Worm (Caenorhabditis elegans) whole organism, L4 larva: ENCODE data around the gene B0228.9.

Experiments used
- F37D6.2 ChIP-seq: sonication (generic microtip); optimal IDR thresholded peaks from 2 replicates; lab custom pipeline; 2016; ENCODE audit warnings: mild to moderate bottlenecking, missing genetic modification characterization, missing compliant biosample characterization
- F44E2.7 ChIP-seq: fragments of 200-800 bp; sonication (Bioruptor generic); IDR thresholded peaks from 2 replicates; pipeline ENCODE4 v2.1.2; 2022; ENCODE audit warnings: missing genetic modification characterization, missing compliant biosample characterization
- Y48G9A.11 ChIP-seq: fragments of 200-800 bp; sonication (Bioruptor generic); IDR thresholded peaks from 2 replicates; pipeline ENCODE4 v1.3.6; 2022; ENCODE audit warnings: missing genetic modification reagents, missing genetic modification characterization, missing compliant biosample characterization
- Y5F2A.4 ChIP-seq: fragments of 200-800 bp; sonication (Bioruptor generic); optimal IDR thresholded peaks from 2 replicates; lab custom pipeline; 2018; ENCODE audit warnings: mild to moderate bottlenecking, missing genetic modification characterization, missing compliant biosample characterization
- ZK337.2 ChIP-seq: fragments of 200-800 bp; sonication (Bioruptor generic); IDR thresholded peaks from 2 replicates; pipeline ENCODE4 v1.3.6; 2022; ENCODE audit warnings: missing genetic modification reagents, missing genetic modification characterization, missing compliant biosample characterization
- aha-1 ChIP-seq: fragments of 150-350 bp; peaks from one replicate; lab custom pipeline; 2014; ENCODE audit warnings: missing biosample characterization, missing genetic modification characterization
- attf-4 ChIP-seq: sonication (generic microtip); optimal IDR thresholded peaks from 3 replicates; lab custom pipeline; 2017; ENCODE audit warnings: missing biosample characterization, missing genetic modification characterization
- ceh-62 ChIP-seq: sonication (generic microtip); optimal IDR thresholded peaks from 2 replicates; lab custom pipeline; 2017; ENCODE audit warnings: missing biosample characterization, missing genetic modification characterization
- ces-1 ChIP-seq: fragments of 150-350 bp; sonication (generic microtip); optimal IDR thresholded peaks from 4 replicates; lab custom pipeline; 2014; ENCODE audit warnings: missing biosample characterization, missing genetic modification reagents, missing genetic modification characterization
- daf-12 ChIP-seq: fragments of 150-350 bp; optimal IDR thresholded peaks from 2 replicates; lab custom pipeline; 2014; ENCODE audit warnings: missing biosample characterization, missing genetic modification reagents, missing genetic modification characterization
- daf-16 ChIP-seq, 3 experiments: sonication (generic microtip); optimal IDR thresholded peaks; 2 replicates each; lab custom pipeline; 2016 to 2017; ENCODE audit warnings: missing genetic modification characterization in 3 of 3, missing genetic modification reagents in 3 of 3, mild to moderate bottlenecking in 2 of 3, missing compliant biosample characterization in 2 of 3, missing biosample characterization in 1 of 3, moderate library complexity in 1 of 3
- dmd-8 ChIP-seq: fragments of 200-800 bp; sonication (Bioruptor generic); IDR thresholded peaks from 2 replicates; pipeline ENCODE4 v1.3.6; 2022; ENCODE audit warnings: missing genetic modification characterization, missing compliant biosample characterization
- dmd-9 ChIP-seq: fragments of 200-800 bp; sonication (Bioruptor generic); IDR thresholded peaks from 2 replicates; pipeline ENCODE4 v1.3.6; 2022; ENCODE audit warnings: missing genetic modification reagents, missing genetic modification characterization, missing compliant biosample characterization
- duxl-1 ChIP-seq: sonication (generic microtip); optimal IDR thresholded peaks from 2 replicates; lab custom pipeline; 2016; ENCODE audit warnings: mild to moderate bottlenecking, missing genetic modification characterization, moderate library complexity, missing compliant biosample characterization; ENCODE audit not compliant: poor library complexity
- fkh-10 ChIP-seq: fragments of 150-350 bp; optimal IDR thresholded peaks from 2 replicates; lab custom pipeline; 2014; ENCODE audit warnings: missing biosample characterization, missing genetic modification reagents, missing genetic modification characterization
- hlh-11 ChIP-seq: fragments of 200-800 bp; sonication (Bioruptor generic); optimal IDR thresholded peaks from 2 replicates; lab custom pipeline; 2018; ENCODE audit warnings: mild to moderate bottlenecking, missing genetic modification characterization, missing compliant biosample characterization
- hlh-30 ChIP-seq: sonication (generic microtip); optimal IDR thresholded peaks from 2 replicates; lab custom pipeline; 2017; ENCODE audit warnings: antibody characterized with exemption, mild to moderate bottlenecking, missing genetic modification characterization, missing compliant biosample characterization; ENCODE audit not compliant: insufficient read depth
- jun-1 ChIP-seq: fragments of 150-350 bp; optimal IDR thresholded peaks from 2 replicates; lab custom pipeline; 2014; ENCODE audit warnings: missing biosample characterization, missing genetic modification reagents, missing genetic modification characterization
- lin-15B ChIP-seq: fragments of 150-350 bp; sonication (generic microtip); optimal IDR thresholded peaks from 3 replicates; lab custom pipeline; 2014; ENCODE audit warnings: missing biosample characterization, missing genetic modification characterization
- lin-38 ChIP-seq: fragments of 200-800 bp; sonication (Bioruptor generic); IDR thresholded peaks from 2 replicates; pipeline ENCODE4 v1.3.6; 2022; ENCODE audit warnings: missing genetic modification reagents, missing genetic modification characterization, missing compliant biosample characterization
- lir-3 ChIP-seq: sonication (generic microtip); optimal IDR thresholded peaks from 2 replicates; lab custom pipeline; 2016; ENCODE audit warnings: mild to moderate bottlenecking, missing genetic modification characterization, missing compliant biosample characterization
- lsy-2 ChIP-seq, 2 experiments: fragments of 150-350 bp in 1 of 2; sonication (generic microtip) in 1 of 2; optimal IDR thresholded peaks; 2 replicates each; lab custom pipeline; 2014 to 2017; ENCODE audit warnings: missing biosample characterization in 2 of 2, missing genetic modification characterization in 2 of 2
- nhr-10 ChIP-seq: fragments of 150-350 bp; optimal IDR thresholded peaks from 2 replicates; lab custom pipeline; 2014; ENCODE audit warnings: missing biosample characterization, missing genetic modification characterization
- nhr-102 ChIP-seq: sonication (generic microtip); optimal IDR thresholded peaks from 2 replicates; lab custom pipeline; 2016; ENCODE audit warnings: mild to moderate bottlenecking, missing genetic modification characterization, moderate library complexity, missing compliant biosample characterization
- nhr-11 ChIP-seq: fragments of 150-350 bp; optimal IDR thresholded peaks from 2 replicates; lab custom pipeline; 2014; ENCODE audit warnings: missing biosample characterization, missing genetic modification characterization
- nhr-237 ChIP-seq: sonication (generic microtip); optimal IDR thresholded peaks from 2 replicates; lab custom pipeline; 2017; ENCODE audit warnings: missing biosample characterization, missing genetic modification characterization
- nhr-41 ChIP-seq: fragments of 200-800 bp; sonication (Bioruptor generic); IDR thresholded peaks from 2 replicates; pipeline ENCODE4 v1.3.6; 2022; ENCODE audit warnings: missing genetic modification reagents, missing genetic modification characterization, missing compliant biosample characterization
- pha-4 ChIP-seq, 2 experiments: fragments of 150-350 bp in 1 of 2; fragments of 200-800 bp in 1 of 2; sonication (Bioruptor generic) in 1 of 2; IDR thresholded peaks in 1 of 2; optimal IDR thresholded peaks in 1 of 2; 2 replicates each; pipeline versions ENCODE4 v1.3.6 to Lab custom; 2014 to 2022; ENCODE audit warnings: missing genetic modification characterization in 2 of 2, missing genetic modification reagents in 2 of 2, missing biosample characterization in 1 of 2, missing compliant biosample characterization in 1 of 2
- rbr-2 ChIP-seq: sonication (generic microtip); optimal IDR thresholded peaks from 2 replicates; lab custom pipeline; 2016; ENCODE audit warnings: missing genotype, missing genetic modification characterization, missing compliant biosample characterization
- saeg-2 ChIP-seq: fragments of 200-800 bp; sonication (Bioruptor generic); IDR thresholded peaks from 2 replicates; pipeline ENCODE4 v1.3.6; 2022; ENCODE audit warnings: missing genetic modification reagents, missing genetic modification characterization, missing compliant biosample characterization
- set-16 ChIP-seq: fragments of 200-800 bp; sonication (Bioruptor generic); IDR thresholded peaks from 2 replicates; pipeline ENCODE4 v1.3.6; 2022; ENCODE audit warnings: missing genetic modification reagents, missing genetic modification characterization, missing compliant biosample characterization
- skn-1 ChIP-seq: fragments of 150-350 bp; optimal IDR thresholded peaks from 2 replicates; lab custom pipeline; 2014; ENCODE audit warnings: missing biosample characterization, missing genetic modification characterization
- spr-1 ChIP-seq: sonication (generic microtip); optimal IDR thresholded peaks from 2 replicates; lab custom pipeline; 2016; ENCODE audit warnings: mild to moderate bottlenecking, missing genetic modification characterization, missing compliant biosample characterization
- unc-130 ChIP-seq: sonication (generic microtip); optimal IDR thresholded peaks from 2 replicates; lab custom pipeline; 2016; ENCODE audit warnings: missing genetic modification reagents, missing genetic modification characterization, missing compliant biosample characterization
- unc-62 ChIP-seq, 3 experiments: fragments of 150-350 bp in 1 of 3; sonication (generic microtip); optimal IDR thresholded peaks in 2 of 3; peaks in 1 of 3; 1 replicate in 1 of 3; 2 replicates in 2 of 3; lab custom pipeline; 2014 to 2017; ENCODE audit warnings: missing biosample characterization in 3 of 3, missing genetic modification characterization in 3 of 3, missing genetic modification reagents in 3 of 3, missing genotype in 1 of 3
- zag-1 ChIP-seq: fragments of 150-350 bp; optimal IDR thresholded peaks from 2 replicates; lab custom pipeline; 2014; ENCODE audit warnings: missing biosample characterization, missing genetic modification characterization
- zfp-3 ChIP-seq: fragments of 200-800 bp; sonication (Bioruptor generic); conservative IDR thresholded peaks from 2 replicates; pipeline ENCODE4 v1.3.6; 2022; ENCODE audit warnings: missing genetic modification reagents, missing genetic modification characterization, missing compliant biosample characterization
- zip-11 ChIP-seq: fragments of 200-800 bp; sonication (Bioruptor generic); IDR thresholded peaks from 2 replicates; pipeline ENCODE4 v1.3.6; 2022; ENCODE audit warnings: missing genetic modification characterization, missing compliant biosample characterization
- ztf-7 ChIP-seq: fragments of 150-350 bp; optimal IDR thresholded peaks from 2 replicates; lab custom pipeline; 2014; ENCODE audit warnings: missing biosample characterization, missing genetic modification characterization

B0228.9 gene

ce11 chrII:7722784-7723183, 40.7 kb downstream of the B0228.9 start:
- no peak for TF ChIP-seq nhr-41 (GFP tag; lab: Robert Waterston, UW)
- no peak for TF ChIP-seq unc-130 (GFP tag; lab: Kevin White, UChicago)
- TF ChIP-seq ceh-62 (tag; lab: Kevin White, UChicago): no peak
- TF ChIP-seq ZK337.2 (GFP tag; lab: Robert Waterston, UW): no peak
- no peak for TF ChIP-seq lsy-2 (tag; optimal IDR thresholded peaks at IDR 0.05; lab: Kevin White, UChicago)
- no peak for TF ChIP-seq daf-12 (tag; lab: Kevin White, UChicago)
- TF ChIP-seq nhr-102 (tag; lab: Kevin White, UChicago): no peak
- TF ChIP-seq duxl-1 (tag; lab: Kevin White, UChicago): no peak
- TF ChIP-seq Y5F2A.4 (GFP tag; lab: Kevin White, UChicago): no peak
- TF ChIP-seq pha-4 (GFP tag; IDR thresholded peaks at IDR 0.05; lab: Robert Waterston, UW): no peak
- TF ChIP-seq pha-4 (tag; optimal IDR thresholded peaks at IDR 0.05; lab: Kevin White, UChicago): no peak
- TF ChIP-seq lin-38 (GFP tag; lab: Robert Waterston, UW): no peak
- peak; percentile 31 for TF ChIP-seq hlh-11
- TF ChIP-seq hlh-30: no peak
- no peak for TF ChIP-seq lin-15B
- TF ChIP-seq dmd-8 (GFP tag; lab: Robert Waterston, UW): no peak
- TF ChIP-seq unc-62 (GFP tag; optimal IDR thresholded peaks at IDR 0.05 in 1 of 2; lab: Kevin White, UChicago): no peak
- TF ChIP-seq unc-62 (tag; optimal IDR thresholded peaks at IDR 0.05; lab: Kevin White, UChicago): no peak
- TF ChIP-seq jun-1 (tag; lab: Kevin White, UChicago): no peak
- TF ChIP-seq Y48G9A.11 (GFP tag; lab: Robert Waterston, UW): no peak
- peak; percentile 12 for TF ChIP-seq nhr-11 (tag; lab: Kevin White, UChicago)
- TF ChIP-seq daf-16 (GFP tag; optimal IDR thresholded peaks at IDR 0.05; lab: Kevin White, UChicago): peak in 1 of 2 experiments; percentile 20
- no peak for TF ChIP-seq daf-16 (tag; optimal IDR thresholded peaks at IDR 0.05; lab: Kevin White, UChicago)
- no peak for TF ChIP-seq zfp-3 (GFP tag; lab: Robert Waterston, UW)
- TF ChIP-seq spr-1 (tag; lab: Kevin White, UChicago): no peak
- no peak; the same call in 1 of the 2 replicates for TF ChIP-seq set-16 (GFP tag; lab: Robert Waterston, UW)

ce11 chrII:7720479-7720878, 43.0 kb downstream of the B0228.9 start:
- TF ChIP-seq nhr-237 (tag; lab: Kevin White, UChicago): no peak
- no peak for TF ChIP-seq lir-3
- TF ChIP-seq aha-1: peak; percentile 84
- no peak for TF ChIP-seq nhr-102 (tag; lab: Kevin White, UChicago)
- no peak for TF ChIP-seq zip-11 (GFP tag; lab: Robert Waterston, UW)
- peak in 1 of 2 experiments; percentile 70 for TF ChIP-seq unc-62 (GFP tag; optimal IDR thresholded peaks at IDR 0.05 in 1 of 2; lab: Kevin White, UChicago)
- TF ChIP-seq unc-62 (tag; optimal IDR thresholded peaks at IDR 0.05; lab: Kevin White, UChicago): no peak
- no peak for TF ChIP-seq skn-1 (tag; lab: Kevin White, UChicago)

- TF ChIP-seq unc-62 (GFP tag; optimal IDR thresholded peaks at IDR 0.05 in 1 of 2; lab: Kevin White, UChicago) (peak in 1 of 2 experiments; percentile 96), unc-62 (tag; optimal IDR thresholded peaks at IDR 0.05; lab: Kevin White, UChicago) (no peak), nhr-102 (tag; lab: Kevin White, UChicago) (no peak), fkh-10 (GFP tag; lab: Kevin White, UChicago) (peak; percentile 62)
These were observed 44.4 kb downstream of the B0228.9 start for ce11 chrII:7719039-7719438.

ce11 chrII:7718491-7718890, 45.0 kb downstream of the B0228.9 start, which contains the start of gene cpna-5:
Gene cpna-5, minus strand, starts transcription at chrII:7718591.
- TF ChIP-seq ces-1 (GFP tag; lab: Kevin White, UChicago): no peak
- TF ChIP-seq F37D6.2 (tag; lab: Kevin White, UChicago): no peak
- no peak for TF ChIP-seq aha-1
- no peak for TF ChIP-seq ztf-7 (tag; lab: Kevin White, UChicago)
- no peak for TF ChIP-seq F44E2.7 (GFP tag; lab: Robert Waterston, UW)
- TF ChIP-seq nhr-10 (tag; lab: Kevin White, UChicago): no peak
- no peak for TF ChIP-seq zag-1 (tag; lab: Kevin White, UChicago)
- no peak for TF ChIP-seq rbr-2 (tag; lab: Kevin White, UChicago)
- no peak for TF ChIP-seq attf-4
- no peak for TF ChIP-seq Y48G9A.11 (GFP tag; lab: Robert Waterston, UW)
- no peak for TF ChIP-seq dmd-9
- no peak for TF ChIP-seq saeg-2
- no peak for TF ChIP-seq hlh-30
- no peak for TF ChIP-seq duxl-1 (tag; lab: Kevin White, UChicago)
- TF ChIP-seq daf-12 (tag; lab: Kevin White, UChicago): no peak
